Fruit fly (Drosophila melanogaster) whole organism, embryonic: ENCODE measurements around the gene CG15286.

Experiments
- Atf6 ChIP-seq: fragments of 200-800 bp; sonication (Bioruptor generic); IDR thresholded peaks from 2 replicates; pipeline ENCODE4 v1.3.6; 2022; ENCODE audit warnings: missing biosample characterization, missing genetic modification characterization
- BEAF-32 ChIP-seq: fragments of 200-800 bp; sonication (Bioruptor generic); optimal IDR thresholded peaks from 3 replicates; lab custom pipeline; 2017; ENCODE audit warnings: missing biosample characterization, missing genetic modification characterization, mild to moderate bottlenecking, moderate library complexity, missing genetic modification reagents
- CG10209 ChIP-seq: fragments of 200-800 bp; sonication (Bioruptor generic); optimal IDR thresholded peaks from 3 replicates; lab custom pipeline; 2017; ENCODE audit warnings: missing biosample characterization, mild to moderate bottlenecking, missing genetic modification characterization, missing genetic modification reagents
- CG10274 ChIP-seq: fragments of 200-800 bp; sonication (Bioruptor generic); optimal IDR thresholded peaks from 3 replicates; lab custom pipeline; 2017; ENCODE audit warnings: missing biosample characterization, mild to moderate bottlenecking, missing genetic modification characterization
- CG10321 ChIP-seq: fragments of 200-800 bp; sonication (Bioruptor generic); IDR thresholded peaks from 2 replicates; pipeline ENCODE4 v1.3.6; 2022; ENCODE audit warnings: missing biosample characterization, missing genetic modification characterization
- CG10462 ChIP-seq: fragments of 200-800 bp; sonication (Bioruptor generic); optimal IDR thresholded peaks from 2 replicates; lab custom pipeline; 2016; ENCODE audit warnings: missing biosample characterization, missing genetic modification characterization
- CG12391 ChIP-seq: fragments of 200-800 bp; sonication (Bioruptor generic); optimal IDR thresholded peaks from 3 replicates; lab custom pipeline; 2018; ENCODE audit warnings: missing biosample characterization, mild to moderate bottlenecking, missing genetic modification characterization, moderate library complexity
- CG13287 ChIP-seq: fragments of 200-800 bp; sonication (Bioruptor generic); IDR thresholded peaks from 2 replicates; pipeline ENCODE4 v1.3.6; 2022; ENCODE audit warnings: missing biosample characterization, missing genetic modification characterization; ENCODE audit not compliant: partially characterized antibody
- CG13424 ChIP-seq: fragments of 200-800 bp; sonication (Bioruptor generic); optimal IDR thresholded peaks from 2 replicates; lab custom pipeline; 2019; ENCODE audit warnings: missing biosample characterization, mild to moderate bottlenecking, missing genetic modification characterization, moderate library complexity
- CG14667 ChIP-seq: fragments of 200-800 bp; sonication (Bioruptor generic); IDR thresholded peaks from 2 replicates; pipeline ENCODE4 v1.3.6; 2022; ENCODE audit warnings: missing biosample characterization, missing genetic modification characterization
- CG17385 ChIP-seq: fragments of 200-800 bp; sonication (Bioruptor generic); optimal IDR thresholded peaks from 3 replicates; lab custom pipeline; 2018; ENCODE audit warnings: missing biosample characterization, mild to moderate bottlenecking, missing genetic modification characterization
- CG18011 ChIP-seq: fragments of 200-800 bp; sonication (Bioruptor generic); optimal IDR thresholded peaks from 2 replicates; lab custom pipeline; 2017; ENCODE audit warnings: missing biosample characterization, missing genetic modification characterization, mild to moderate bottlenecking, moderate library complexity, missing genotype
- CG18599 ChIP-seq: fragments of 200-800 bp; sonication (Bioruptor generic); optimal IDR thresholded peaks from 3 replicates; lab custom pipeline; 2017; ENCODE audit warnings: missing biosample characterization, missing genetic modification characterization, mild to moderate bottlenecking, moderate library complexity, missing genetic modification reagents
- CG18764 ChIP-seq: fragments of 200-800 bp; sonication (Bioruptor generic); optimal IDR thresholded peaks from 3 replicates; lab custom pipeline; 2016; ENCODE audit warnings: missing biosample characterization, missing genetic modification characterization
- CG2116 ChIP-seq: fragments of 200-800 bp; sonication (Bioruptor generic); optimal IDR thresholded peaks from 3 replicates; lab custom pipeline; 2018; ENCODE audit warnings: missing biosample characterization, mild to moderate bottlenecking, missing genetic modification characterization
- CG34224 ChIP-seq: fragments of 200-800 bp; sonication (Bioruptor generic); IDR thresholded peaks from 3 replicates; pipeline ENCODE4 v1.3.6; 2022; ENCODE audit warnings: missing biosample characterization, missing genetic modification characterization; ENCODE audit not compliant: partially characterized antibody
- CG34376 ChIP-seq: fragments of 200-800 bp; sonication (Bioruptor generic); optimal IDR thresholded peaks from 2 replicates; lab custom pipeline; 2018; ENCODE audit warnings: missing biosample characterization, mild to moderate bottlenecking, missing genetic modification characterization
- CG3726 ChIP-seq: fragments of 200-800 bp; sonication (Bioruptor generic); IDR thresholded peaks from 3 replicates; pipeline ENCODE4, ENCODE4 v1.3.6; 2022; ENCODE audit warnings: missing biosample characterization, missing genetic modification characterization
- CG4360 ChIP-seq: fragments of 200-800 bp; sonication (Bioruptor generic); IDR thresholded peaks from 2 replicates; pipeline ENCODE4 v1.3.6; 2022; ENCODE audit warnings: missing biosample characterization, missing genetic modification characterization
- CG6689 ChIP-seq: fragments of 200-800 bp; sonication (Bioruptor generic); IDR thresholded peaks from 2 replicates; pipeline ENCODE4 v1.3.6; 2022; ENCODE audit warnings: missing biosample characterization, missing genetic modification characterization
- CG7556 ChIP-seq: fragments of 200-800 bp; sonication (Bioruptor generic); optimal IDR thresholded peaks from 2 replicates; lab custom pipeline; 2017; ENCODE audit warnings: missing biosample characterization, mild to moderate bottlenecking, missing genetic modification characterization
- CG7963 ChIP-seq: fragments of 200-800 bp; sonication (Bioruptor generic); IDR thresholded peaks from 3 replicates; pipeline ENCODE4 v1.3.6; 2022; ENCODE audit warnings: missing biosample characterization, missing genetic modification characterization; ENCODE audit not compliant: partially characterized antibody
- CG8765 ChIP-seq: fragments of 200-800 bp; sonication (Bioruptor generic); IDR thresholded peaks from 2 replicates; pipeline ENCODE4 v1.3.6; 2022; ENCODE audit warnings: missing biosample characterization, missing genetic modification characterization
- CG9797 ChIP-seq: fragments of 200-800 bp; sonication (Bioruptor generic); optimal IDR thresholded peaks from 3 replicates; lab custom pipeline; 2018; ENCODE audit warnings: missing biosample characterization, mild to moderate bottlenecking, missing genetic modification characterization
- Camta ChIP-seq: fragments of 200-800 bp; sonication (Bioruptor generic); optimal IDR thresholded peaks from 2 replicates; lab custom pipeline; 2016; ENCODE audit warnings: missing biosample characterization, missing genetic modification characterization
- GATAe ChIP-seq: fragments of 200-800 bp; sonication (Bioruptor generic); conservative IDR thresholded peaks from 2 replicates; pipeline ENCODE4 v1.3.6; 2022; ENCODE audit warnings: missing biosample characterization, missing genetic modification characterization
- Hr78 ChIP-seq, 2 experiments: fragments of 200-800 bp in 1 of 2; fragments of >200 bp in 1 of 2; sonication (Bioruptor generic) in 1 of 2; optimal IDR thresholded peaks; 2 replicates each; lab custom pipeline; 2017 to 2019; ENCODE audit warnings: missing biosample characterization in 2 of 2, missing genetic modification characterization in 2 of 2, mild to moderate bottlenecking in 1 of 2, moderate library complexity in 1 of 2
- Jarid2 ChIP-seq: fragments of 200-800 bp; sonication (Bioruptor generic); optimal IDR thresholded peaks from 3 replicates; lab custom pipeline; 2017; ENCODE audit warnings: mild to moderate bottlenecking, missing biosample characterization, missing genetic modification reagents, missing genetic modification characterization
- MBD-R2 ChIP-seq: fragments of 200-800 bp; sonication (Bioruptor generic); IDR thresholded peaks from 2 replicates; pipeline ENCODE4 v1.3.6; 2022; ENCODE audit warnings: missing biosample characterization, missing genetic modification characterization
- MESR4 ChIP-seq: fragments of 200-800 bp; sonication (Bioruptor generic); optimal IDR thresholded peaks from 2 replicates; lab custom pipeline; 2018; ENCODE audit warnings: missing biosample characterization, mild to moderate bottlenecking, missing genetic modification characterization, moderate library complexity
- Pdp1 ChIP-seq, 2 experiments: fragments of 200-800 bp; sonication (Bioruptor generic); optimal IDR thresholded peaks; 3 replicates each; lab custom pipeline; 2016; ENCODE audit warnings: missing biosample characterization in 2 of 2, missing genetic modification characterization in 2 of 2, mild to moderate bottlenecking in 1 of 2, moderate library complexity in 1 of 2
- Rfx ChIP-seq: fragments of 200-800 bp; sonication (Bioruptor generic); IDR thresholded peaks from 2 replicates; pipeline ENCODE4 v1.3.6; 2022; ENCODE audit warnings: missing biosample characterization, missing genetic modification characterization
- Sox100B ChIP-seq: fragments of 200-800 bp; sonication (Bioruptor generic); optimal IDR thresholded peaks from 3 replicates; lab custom pipeline; 2018; ENCODE audit warnings: missing biosample characterization, mild to moderate bottlenecking, missing genetic modification characterization
- Xbp1 ChIP-seq: fragments of 200-800 bp; sonication (Bioruptor generic); optimal IDR thresholded peaks from 3 replicates; lab custom pipeline; 2016; ENCODE audit warnings: missing biosample characterization, mild to moderate bottlenecking, missing genetic modification characterization
- bbx ChIP-seq: fragments of 200-800 bp; sonication (Bioruptor generic); IDR thresholded peaks from 2 replicates; pipeline ENCODE4 v1.3.6; 2022; ENCODE audit warnings: missing biosample characterization, missing genetic modification characterization; ENCODE audit not compliant: partially characterized antibody
- crol ChIP-seq: fragments of 200-800 bp; sonication (Bioruptor generic); IDR thresholded peaks from 2 replicates; pipeline ENCODE4 v1.3.6; 2022; ENCODE audit warnings: missing biosample characterization, missing genetic modification characterization
- dmrt99B ChIP-seq: fragments of 200-800 bp; sonication (Bioruptor generic); optimal IDR thresholded peaks from 2 replicates; lab custom pipeline; 2018; ENCODE audit warnings: missing biosample characterization, mild to moderate bottlenecking, missing genetic modification characterization, moderate library complexity
- exex ChIP-seq: fragments of 200-800 bp; sonication (Bioruptor generic); optimal IDR thresholded peaks from 4 replicates; lab custom pipeline; 2018; ENCODE audit warnings: missing biosample characterization, mild to moderate bottlenecking, missing genetic modification characterization, moderate library complexity
- ftz-f1 ChIP-seq: fragments of 200-800 bp; sonication (Bioruptor generic); optimal IDR thresholded peaks from 2 replicates; lab custom pipeline; 2016; ENCODE audit warnings: missing biosample characterization, missing genetic modification characterization
- grau ChIP-seq: fragments of 200-800 bp; optimal IDR thresholded peaks from 3 replicates; lab custom pipeline; 2019; ENCODE audit warnings: missing biosample characterization, mild to moderate bottlenecking, missing genetic modification characterization, moderate library complexity
- grn ChIP-seq: fragments of 200-800 bp; sonication (Bioruptor generic); optimal IDR thresholded peaks from 3 replicates; lab custom pipeline; 2017; ENCODE audit warnings: missing biosample characterization, missing genetic modification characterization
- mirr ChIP-seq: fragments of 200-800 bp; sonication (Bioruptor generic); optimal IDR thresholded peaks from 3 replicates; lab custom pipeline; 2018; ENCODE audit warnings: missing biosample characterization, mild to moderate bottlenecking, missing genetic modification characterization
- nau ChIP-seq: fragments of 200-800 bp; sonication (Bioruptor generic); optimal IDR thresholded peaks from 3 replicates; lab custom pipeline; 2017; ENCODE audit warnings: missing biosample characterization, mild to moderate bottlenecking, missing genetic modification characterization, missing genetic modification reagents
- nerfin-1 ChIP-seq: fragments of 200-800 bp; sonication (Bioruptor generic); optimal IDR thresholded peaks from 3 replicates; lab custom pipeline; 2019; ENCODE audit warnings: missing biosample characterization, mild to moderate bottlenecking, missing genetic modification characterization, moderate library complexity
- pb ChIP-seq: fragments of 200-800 bp; sonication (Bioruptor generic); optimal IDR thresholded peaks from 3 replicates; lab custom pipeline; 2016; ENCODE audit warnings: missing biosample characterization, missing genetic modification characterization
- salm ChIP-seq: fragments of 200-800 bp; sonication (Bioruptor generic); optimal IDR thresholded peaks from 2 replicates; lab custom pipeline; 2018; ENCODE audit warnings: missing biosample characterization, mild to moderate bottlenecking, missing genetic modification characterization
- sd ChIP-seq: fragments of 200-800 bp; sonication (Bioruptor generic); optimal IDR thresholded peaks from 3 replicates; lab custom pipeline; 2018; ENCODE audit warnings: missing biosample characterization, mild to moderate bottlenecking, missing genetic modification characterization, moderate library complexity
- sr ChIP-seq: fragments of 200-800 bp; sonication (Bioruptor generic); IDR thresholded peaks from 3 replicates; pipeline ENCODE4 v1.3.6; 2022; ENCODE audit warnings: missing biosample characterization, missing genetic modification characterization

CG15286 gene

DNA sequence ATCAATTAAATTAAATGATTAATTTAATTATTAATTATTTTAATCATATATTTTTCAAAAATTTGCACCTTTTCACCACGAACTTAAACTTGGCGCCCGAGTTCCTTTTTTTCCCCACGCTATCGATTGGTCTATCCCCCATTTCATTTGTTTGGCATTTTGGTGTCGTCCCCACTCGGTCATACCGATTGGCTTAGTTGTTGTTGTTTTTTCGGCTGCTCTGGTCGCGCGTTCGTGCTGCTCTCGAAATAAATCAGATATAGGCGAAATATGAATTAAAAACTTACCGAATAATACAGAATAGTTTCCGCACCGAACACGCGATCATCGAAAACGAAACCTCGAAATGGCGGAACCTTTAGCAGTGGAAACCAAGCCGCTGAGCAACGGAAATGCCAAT, 4.1 kb upstream of the CG15286 start, which contains the start of gene CG33090 (continued):
- TF ChIP-seq MESR4 (GFP tag; lab: Kevin White, UChicago) (peak; percentile 8), CG10462 (GFP tag; lab: Kevin White, UChicago) (no peak), grau (tag; lab: Kevin White, UChicago) (no peak), CG9797 (GFP tag; lab: Kevin White, UChicago) (peak; percentile 49), bbx (GFP tag; lab: Robert Waterston, UW) (peak; percentile 30; the same call in 1 of the 2 replicates), CG14667 (GFP tag; lab: Robert Waterston, UW) (no peak), salm (no peak), CG4360 (GFP tag; lab: Robert Waterston, UW) (peak; percentile 93), CG2116 (GFP tag; lab: Kevin White, UChicago) (peak; percentile 50), CG13424 (no peak), Rfx (GFP tag; lab: Robert Waterston, UW) (no peak), CG10209 (GFP tag; lab: Kevin White, UChicago) (no peak), CG3726 (GFP tag; lab: Robert Waterston, UW) (no peak), MBD-R2 (GFP tag; lab: Robert Waterston, UW) (0 out of 2 replicates have a peak, but pooled peaks have one; percentile 25), sd (no peak), BEAF-32 (GFP tag; lab: Kevin White, UChicago) (peak; percentile 35), CG7963 (GFP tag; lab: Robert Waterston, UW) (no peak), crol (GFP tag; lab: Robert Waterston, UW) (no peak), CG17385 (GFP tag; lab: Kevin White, UChicago) (no peak), CG18764 (GFP tag; lab: Kevin White, UChicago) (no peak), CG12391 (tag; lab: Kevin White, UChicago) (no peak), Atf6 (GFP tag; lab: Robert Waterston, UW) (no peak), Jarid2 (GFP tag; lab: Kevin White, UChicago) (peak; percentile 84), CG34224 (peak; percentile 26; the same call in 1 of the 3 replicates), CG7556 (GFP tag; lab: Kevin White, UChicago) (no peak), CG8765 (GFP tag; lab: Robert Waterston, UW) (no peak), sr (no peak), nau (no peak), CG10321 (GFP tag; lab: Robert Waterston, UW) (no peak), CG13287 (peak; percentile 66; the same call in 1 of the 2 replicates), Camta (GFP tag; lab: Kevin White, UChicago) (no peak), dmrt99B (tag; lab: Kevin White, UChicago) (no peak)

DNA sequence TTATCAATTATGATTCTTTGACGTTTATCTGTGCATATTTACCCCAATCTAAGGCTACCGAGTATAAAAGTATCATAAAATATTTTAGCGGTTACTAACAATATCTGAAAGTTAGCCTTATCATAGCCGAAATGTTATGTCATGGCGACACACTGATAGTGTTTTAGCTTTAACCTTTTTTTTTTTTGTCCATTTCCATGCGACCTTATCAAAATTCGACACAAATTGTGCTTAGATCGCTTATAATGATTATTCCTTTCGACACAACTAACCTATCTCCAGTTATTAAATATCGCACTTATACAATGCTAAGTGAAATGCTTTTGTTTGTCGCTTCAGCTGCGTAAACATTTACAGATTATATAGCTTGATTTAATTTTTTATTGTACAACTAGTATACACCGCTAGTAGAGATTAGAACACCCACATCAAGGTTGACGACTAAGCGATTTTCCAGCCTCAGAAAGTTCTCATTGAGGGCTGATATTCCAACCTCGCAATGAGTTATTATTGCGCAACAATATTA, 1.7 kb upstream of the CG15286 start:
- TF ChIP-seq nerfin-1 (tag; lab: Kevin White, UChicago) (no peak), Hr78 (GFP tag; optimal IDR thresholded peaks at IDR 0.05; lab: Kevin White, UChicago) (peak in 1 of 2 experiments; percentile 49), Xbp1 (GFP tag; lab: Kevin White, UChicago) (no peak), CG18599 (GFP tag; lab: Kevin White, UChicago) (no peak), grn (GFP tag; lab: Kevin White, UChicago) (peak; percentile 74), CG10274 (GFP tag; lab: Kevin White, UChicago) (no peak), CG34376 (GFP tag; lab: Kevin White, UChicago) (peak; percentile 35), CG18011 (GFP tag; lab: Kevin White, UChicago) (no peak), mirr (peak; percentile 50), GATAe (GFP tag; lab: Robert Waterston, UW) (no peak), Pdp1 (GFP tag; optimal IDR thresholded peaks at IDR 0.05; lab: Kevin White, UChicago) (peak in 1 of 2 experiments; percentile 86), pb (GFP tag; lab: Kevin White, UChicago) (no peak), exex (tag; lab: Kevin White, UChicago) (peak; percentile 76), sd (peak; percentile 43), ftz-f1 (GFP tag; lab: Kevin White, UChicago) (no peak), Sox100B (GFP tag; lab: Kevin White, UChicago) (no peak), CG6689 (GFP tag; lab: Robert Waterston, UW) (no peak)
